Worm (Caenorhabditis elegans): ENCODE results near the gene mpz-1.

DNA sequence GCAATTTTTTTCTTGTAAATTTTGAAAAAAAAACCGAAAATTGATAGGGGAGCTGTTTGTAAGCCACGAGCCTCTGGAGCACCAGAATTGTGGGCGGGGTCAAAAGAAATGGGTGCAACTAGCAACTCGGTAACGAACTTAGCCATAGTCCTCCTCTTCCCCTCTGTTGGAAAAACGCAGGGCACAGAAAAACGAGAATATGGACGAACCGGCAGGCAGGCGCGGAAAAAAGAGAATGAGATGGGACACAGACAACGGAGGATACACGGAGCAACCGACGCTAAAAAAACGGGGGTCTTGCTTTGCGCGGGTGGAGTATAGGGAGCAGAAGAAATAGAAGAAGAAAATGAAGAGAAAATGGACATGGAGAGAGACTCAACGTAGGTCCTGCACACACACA, 16.3 kb downstream of the mpz-1 start:
- TF ChIP-seq snpc-4 (tag; optimal IDR thresholded peaks at IDR 0.05) (no peak), unc-62 (GFP tag; optimal IDR thresholded peaks at IDR 0.05) (no peak), blmp-1 (tag; optimal IDR thresholded peaks at IDR 0.05; ENCODE audit: insufficient read depth) (no peak), ztf-11 (tag; optimal IDR thresholded peaks at IDR 0.05) (no peak), gmeb-1 (tag; optimal IDR thresholded peaks at IDR 0.05) (no peak), skn-1 (tag; optimal IDR thresholded peaks at IDR 0.05) (no peak)
